Fruit fly (Drosophila melanogaster): Measurements from ENCODE around the gene M1BP.

- TF ChIP-seq Hr78 (GFP tag; optimal IDR thresholded peaks at IDR 0.05) (no peak), Vsx2 (GFP tag; optimal IDR thresholded peaks at IDR 0.05; ENCODE audit: partially characterized antibody) (no peak), Dif (GFP tag; optimal IDR thresholded peaks at IDR 0.05; ENCODE audit: partially characterized antibody) (no peak), Rel (GFP tag; optimal IDR thresholded peaks at IDR 0.05) (no peak), Rel (tag; optimal IDR thresholded peaks at IDR 0.05) (no peak), rgr (GFP tag; optimal IDR thresholded peaks at IDR 0.05) (no peak), CG32264 (GFP tag; optimal IDR thresholded peaks at IDR 0.05) (no peak), foxo (GFP tag; optimal IDR thresholded peaks at IDR 0.05) (no peak)
Observed at dm6 chr3R:8686446-8686845, 45.1 kb downstream of the M1BP start.
